Fruit fly (Drosophila melanogaster) whole organism, embryonic: Measurements from ENCODE around the gene Arp6.

ENCODE experiments used
- Adf1 ChIP-seq: fragments of 200-800 bp; sonication (Bioruptor generic); IDR thresholded peaks from 2 replicates; pipeline ENCODE4 v1.3.6; 2022; ENCODE audit warnings: missing biosample characterization, missing genetic modification characterization
- Asciz ChIP-seq: fragments of 200-800 bp; sonication (Bioruptor generic); optimal IDR thresholded peaks from 2 replicates; lab custom pipeline; 2017; ENCODE audit warnings: missing biosample characterization, mild to moderate bottlenecking, missing genetic modification characterization, missing genetic modification reagents
- Awh ChIP-seq: fragments of 200-800 bp; sonication (Bioruptor generic); IDR thresholded peaks from 2 replicates; pipeline ENCODE4, ENCODE4 v1.3.6; 2022; ENCODE audit warnings: missing biosample characterization, missing genetic modification characterization
- BtbVII ChIP-seq: fragments of 200-800 bp; sonication (Bioruptor generic); optimal IDR thresholded peaks from 3 replicates; lab custom pipeline; 2017; ENCODE audit warnings: missing biosample characterization, mild to moderate bottlenecking, missing genetic modification characterization
- CG10274 ChIP-seq: fragments of 200-800 bp; sonication (Bioruptor generic); optimal IDR thresholded peaks from 3 replicates; lab custom pipeline; 2017; ENCODE audit warnings: missing biosample characterization, mild to moderate bottlenecking, missing genetic modification characterization
- CG11398 ChIP-seq: fragments of 200-800 bp; sonication (Bioruptor generic); optimal IDR thresholded peaks from 2 replicates; lab custom pipeline; 2016; ENCODE audit warnings: missing biosample characterization, missing genetic modification characterization
- CG11456 ChIP-seq: fragments of 200-800 bp; sonication (Bioruptor generic); IDR thresholded peaks from 3 replicates; pipeline ENCODE4 v1.3.6; 2022; ENCODE audit warnings: missing biosample characterization, missing genetic modification characterization
- CG12236 ChIP-seq: fragments of 200-800 bp; sonication (Bioruptor generic); optimal IDR thresholded peaks from 2 replicates; lab custom pipeline; 2016; ENCODE audit warnings: missing biosample characterization, missing genetic modification characterization
- CG12391 ChIP-seq: fragments of 200-800 bp; sonication (Bioruptor generic); optimal IDR thresholded peaks from 3 replicates; lab custom pipeline; 2018; ENCODE audit warnings: missing biosample characterization, mild to moderate bottlenecking, missing genetic modification characterization, moderate library complexity
- CG12769 ChIP-seq: fragments of 200-800 bp; sonication (Bioruptor generic); optimal IDR thresholded peaks from 2 replicates; lab custom pipeline; 2019; ENCODE audit warnings: missing biosample characterization, mild to moderate bottlenecking, missing genetic modification characterization, moderate library complexity
- CG13424 ChIP-seq: fragments of 200-800 bp; sonication (Bioruptor generic); optimal IDR thresholded peaks from 2 replicates; lab custom pipeline; 2019; ENCODE audit warnings: missing biosample characterization, mild to moderate bottlenecking, missing genetic modification characterization, moderate library complexity
- CG14667 ChIP-seq: fragments of 200-800 bp; sonication (Bioruptor generic); IDR thresholded peaks from 2 replicates; pipeline ENCODE4 v1.3.6; 2022; ENCODE audit warnings: missing biosample characterization, missing genetic modification characterization
- CG1602 ChIP-seq: fragments of 200-800 bp; sonication (Bioruptor generic); optimal IDR thresholded peaks from 3 replicates; lab custom pipeline; 2016; ENCODE audit warnings: missing biosample characterization, missing genetic modification characterization
- CG17328 ChIP-seq: fragments of 200-800 bp; sonication (Bioruptor generic); IDR thresholded peaks from 2 replicates; pipeline ENCODE4 v1.3.6; 2022; ENCODE audit warnings: missing biosample characterization, missing genetic modification characterization
- CG34422 ChIP-seq: fragments of 200-800 bp; sonication (Bioruptor generic); IDR thresholded peaks from 3 replicates; pipeline ENCODE4 v1.3.6; 2022; ENCODE audit warnings: missing biosample characterization, missing genetic modification characterization
- CG3838 ChIP-seq: fragments of 200-800 bp; sonication (Bioruptor generic); optimal IDR thresholded peaks from 3 replicates; lab custom pipeline; 2016; ENCODE audit warnings: missing biosample characterization, missing genetic modification characterization
- CG4328 ChIP-seq: fragments of 200-800 bp; sonication (Bioruptor generic); optimal IDR thresholded peaks from 3 replicates; lab custom pipeline; 2017; ENCODE audit warnings: missing biosample characterization, missing genetic modification reagents, missing genetic modification characterization
- CG4854 ChIP-seq: fragments of 200-800 bp; sonication (Bioruptor generic); optimal IDR thresholded peaks from 2 replicates; lab custom pipeline; 2016; ENCODE audit warnings: missing biosample characterization, missing genetic modification characterization, inconsistent platforms
- CG6765 ChIP-seq: fragments of 200-800 bp; sonication (Bioruptor generic); optimal IDR thresholded peaks from 3 replicates; lab custom pipeline; 2017; ENCODE audit warnings: missing biosample characterization, mild to moderate bottlenecking, missing genetic modification characterization
- CG6854 ChIP-seq: fragments of 200-800 bp; sonication (Bioruptor generic); optimal IDR thresholded peaks from 3 replicates; lab custom pipeline; 2017; ENCODE audit warnings: missing biosample characterization, mild to moderate bottlenecking, missing genetic modification characterization
- CG7372 ChIP-seq: fragments of 200-800 bp; sonication (Bioruptor generic); IDR thresholded peaks from 2 replicates; pipeline ENCODE4 v1.3.6; 2022; ENCODE audit warnings: missing biosample characterization, missing genetic modification characterization
- CG7839 ChIP-seq: fragments of 200-800 bp; sonication (Bioruptor generic); optimal IDR thresholded peaks from 3 replicates; lab custom pipeline; 2018; ENCODE audit warnings: missing biosample characterization, mild to moderate bottlenecking, missing genetic modification characterization, moderate library complexity
- CG9215 ChIP-seq: fragments of 200-800 bp; sonication (Bioruptor generic); IDR thresholded peaks from 2 replicates; pipeline ENCODE4 v1.3.6; 2022; ENCODE audit warnings: missing biosample characterization, missing genetic modification characterization
- CG9437 ChIP-seq: fragments of 200-800 bp; sonication (Bioruptor generic); optimal IDR thresholded peaks from 2 replicates; lab custom pipeline; 2018; ENCODE audit warnings: missing biosample characterization, mild to moderate bottlenecking, missing genetic modification characterization
- CG9727 ChIP-seq: fragments of 200-800 bp; sonication (Bioruptor generic); optimal IDR thresholded peaks from 3 replicates; lab custom pipeline; 2017; ENCODE audit warnings: missing biosample characterization, mild to moderate bottlenecking, missing genetic modification characterization
- CG9817 ChIP-seq: fragments of 200-800 bp; sonication (Bioruptor generic); optimal IDR thresholded peaks from 2 replicates; lab custom pipeline; 2018; ENCODE audit warnings: missing biosample characterization, mild to moderate bottlenecking, missing genetic modification characterization, moderate library complexity
- Doc2 ChIP-seq: fragments of 200-800 bp; sonication (Bioruptor generic); IDR thresholded peaks from 2 replicates; pipeline ENCODE4 v1.3.6; 2022; ENCODE audit warnings: missing biosample characterization, missing genetic modification characterization
- Doc3 ChIP-seq: fragments of 200-800 bp; sonication (Bioruptor generic); IDR thresholded peaks from 3 replicates; pipeline ENCODE4 v1.3.6; 2022; ENCODE audit warnings: missing biosample characterization, missing genetic modification characterization; ENCODE audit not compliant: partially characterized antibody
- HHEX ChIP-seq: fragments of 200-800 bp; sonication (Bioruptor generic); optimal IDR thresholded peaks from 3 replicates; lab custom pipeline; 2017; ENCODE audit warnings: missing biosample characterization, mild to moderate bottlenecking, missing genetic modification characterization, missing genetic modification reagents
- Meics ChIP-seq: fragments of 200-800 bp; sonication (Bioruptor generic); optimal IDR thresholded peaks from 2 replicates; lab custom pipeline; 2017; ENCODE audit warnings: missing biosample characterization, mild to moderate bottlenecking, missing genetic modification characterization
- NC2β ChIP-seq: fragments of 200-800 bp; sonication (Bioruptor generic); optimal IDR thresholded peaks from 2 replicates; lab custom pipeline; 2016; ENCODE audit warnings: missing biosample characterization, missing genetic modification characterization
- Opbp ChIP-seq: fragments of 200-800 bp; sonication (Bioruptor generic); IDR thresholded peaks from 3 replicates; pipeline ENCODE4 v1.3.6; 2022; ENCODE audit warnings: missing biosample characterization, missing genetic modification characterization; ENCODE audit not compliant: partially characterized antibody
- YL-1 ChIP-seq: fragments of 200-800 bp; sonication (Bioruptor generic); optimal IDR thresholded peaks from 3 replicates; lab custom pipeline; 2017; ENCODE audit warnings: missing biosample characterization, mild to moderate bottlenecking, missing genetic modification characterization
- abd-A ChIP-seq: fragments of 200-800 bp; sonication (Bioruptor generic); optimal IDR thresholded peaks from 3 replicates; lab custom pipeline; 2019; ENCODE audit warnings: missing biosample characterization, mild to moderate bottlenecking, missing genetic modification characterization, moderate library complexity
- aop ChIP-seq: fragments of 200-800 bp; sonication (Bioruptor generic); IDR thresholded peaks from 2 replicates; pipeline ENCODE4 v1.3.6; 2022; ENCODE audit warnings: missing biosample characterization, missing genetic modification characterization
- ash1 ChIP-seq: fragments of 200-800 bp; sonication (Bioruptor generic); optimal IDR thresholded peaks from 2 replicates; lab custom pipeline; 2018; ENCODE audit warnings: missing biosample characterization, mild to moderate bottlenecking, missing genetic modification characterization
- crc ChIP-seq: fragments of 200-800 bp; sonication (Bioruptor generic); optimal IDR thresholded peaks from 2 replicates; lab custom pipeline; 2016; ENCODE audit warnings: missing biosample characterization, missing genetic modification characterization
- esg ChIP-seq: fragments of 200-800 bp; sonication (Bioruptor generic); conservative IDR thresholded peaks from 2 replicates; pipeline ENCODE4 v1.3.6; 2022; ENCODE audit warnings: missing biosample characterization, missing genetic modification characterization
- exex ChIP-seq: fragments of 200-800 bp; sonication (Bioruptor generic); optimal IDR thresholded peaks from 4 replicates; lab custom pipeline; 2018; ENCODE audit warnings: missing biosample characterization, mild to moderate bottlenecking, missing genetic modification characterization, moderate library complexity
- gsb ChIP-seq: fragments of 200-800 bp; sonication (Bioruptor generic); IDR thresholded peaks from 2 replicates; pipeline ENCODE4 v1.3.6; 2022; ENCODE audit warnings: missing biosample characterization, missing genetic modification characterization
- insv ChIP-seq, 2 experiments: fragments of 200-800 bp; sonication (Bioruptor generic); optimal IDR thresholded peaks; 3 replicates each; lab custom pipeline; 2016 to 2018; ENCODE audit warnings: missing biosample characterization in 2 of 2, missing genetic modification characterization in 2 of 2
- jing ChIP-seq: fragments of 200-800 bp; sonication (Bioruptor generic); optimal IDR thresholded peaks from 2 replicates; lab custom pipeline; 2018; ENCODE audit warnings: missing biosample characterization, mild to moderate bottlenecking, missing genetic modification characterization
- lola ChIP-seq, 3 experiments: fragments of >200 bp in 2 of 3; fragments of 200-800 bp in 1 of 3; sonication (Bioruptor generic) in 1 of 3; optimal IDR thresholded peaks; 2 replicates each; lab custom pipeline; 2017 to 2019; ENCODE audit warnings: missing biosample characterization in 3 of 3, missing genetic modification characterization in 3 of 3, mild to moderate bottlenecking in 1 of 3, moderate library complexity in 1 of 3
- mam ChIP-seq: fragments of 200-800 bp; sonication (Bioruptor generic); optimal IDR thresholded peaks from 3 replicates; lab custom pipeline; 2016; ENCODE audit warnings: missing biosample characterization, missing genetic modification characterization
- onecut ChIP-seq: fragments of 200-800 bp; sonication (Bioruptor generic); IDR thresholded peaks from 2 replicates; pipeline ENCODE4 v1.3.6; 2022; ENCODE audit warnings: missing biosample characterization, missing genetic modification characterization
- run ChIP-seq: fragments of 200-800 bp; sonication (Bioruptor generic); optimal IDR thresholded peaks from 3 replicates; lab custom pipeline; 2018; ENCODE audit warnings: missing biosample characterization, mild to moderate bottlenecking, missing genetic modification characterization
- slbo ChIP-seq: fragments of 200-800 bp; sonication (Bioruptor generic); IDR thresholded peaks from 2 replicates; pipeline ENCODE4 v1.3.6; 2022; ENCODE audit warnings: missing biosample characterization, missing genetic modification characterization
- slou ChIP-seq: fragments of 200-800 bp; sonication (Bioruptor generic); optimal IDR thresholded peaks from 3 replicates; lab custom pipeline; 2016; ENCODE audit warnings: missing biosample characterization, missing genetic modification characterization
- stwl ChIP-seq: fragments of 200-800 bp; sonication (Bioruptor generic); optimal IDR thresholded peaks from 3 replicates; lab custom pipeline; 2018; ENCODE audit warnings: missing biosample characterization, mild to moderate bottlenecking, missing genetic modification characterization, moderate library complexity
- tll ChIP-seq, 2 experiments: fragments of 200-800 bp in 1 of 2; fragments of >200 bp in 1 of 2; sonication (Bioruptor generic) in 1 of 2; optimal IDR thresholded peaks; 2 replicates each; lab custom pipeline; 2017 to 2019; ENCODE audit warnings: missing biosample characterization in 2 of 2, missing genetic modification characterization in 2 of 2, mild to moderate bottlenecking in 1 of 2, moderate library complexity in 1 of 2

Arp6 gene

DNA sequence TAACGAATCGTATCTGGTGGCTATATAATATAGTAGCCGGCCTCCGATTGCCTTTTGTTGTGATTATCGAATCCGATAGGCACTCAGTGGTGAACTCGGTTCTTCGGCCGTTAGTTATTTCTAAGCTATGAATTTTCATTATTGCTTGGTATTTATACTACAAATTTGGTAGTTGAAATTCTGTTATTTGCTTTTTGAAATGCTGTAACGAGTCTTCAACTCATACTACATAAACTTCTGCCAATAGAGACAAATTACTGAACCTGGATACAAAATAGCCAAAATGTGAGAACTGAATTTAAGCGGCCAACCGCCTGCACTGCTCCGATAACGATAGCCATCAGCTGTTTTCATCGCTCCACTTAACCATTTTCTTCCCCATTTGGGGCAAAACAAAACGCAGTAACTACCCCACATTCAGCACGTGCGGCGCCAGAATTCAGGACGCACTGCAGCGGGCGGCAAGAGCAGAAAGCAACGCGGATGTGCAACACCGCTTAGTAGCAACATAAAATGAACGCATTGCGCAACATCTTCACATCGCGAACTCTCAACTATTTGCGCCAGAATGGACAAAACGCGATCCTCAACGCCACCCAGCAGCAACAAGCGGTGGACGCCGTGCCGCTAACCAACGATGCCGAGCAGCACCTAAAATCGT is 2.1 kb upstream of the Arp6 start, which contains the start of the genes CG11679 and CG8206 (continued):
- TF ChIP-seq CG6765 (GFP tag; lab: Kevin White, UChicago) = no peak
- no peak for TF ChIP-seq slbo (GFP tag; lab: Robert Waterston, UW)
- peak; percentile 26 for TF ChIP-seq exex (tag; lab: Kevin White, UChicago)
- TF ChIP-seq CG9437 = no peak
- TF ChIP-seq ash1 (GFP tag; lab: Kevin White, UChicago) = no peak
- no peak for TF ChIP-seq aop
- TF ChIP-seq CG3838 = no peak
- no peak for TF ChIP-seq slou (GFP tag; lab: Kevin White, UChicago)
- TF ChIP-seq NC2β = no peak
- TF ChIP-seq CG34422 (GFP tag; lab: Robert Waterston, UW) = peak; percentile 55; the same call in 1 of the 3 replicates
- TF ChIP-seq Adf1 (GFP tag; lab: Robert Waterston, UW) = no peak
- no peak for TF ChIP-seq CG4854 (GFP tag; lab: Kevin White, UChicago)
- peak; percentile 20 for TF ChIP-seq CG9727 (GFP tag; lab: Kevin White, UChicago)
- no peak for TF ChIP-seq onecut (GFP tag; lab: Robert Waterston, UW)
- TF ChIP-seq BtbVII (GFP tag; lab: Kevin White, UChicago) = no peak
- no peak for TF ChIP-seq crc
- no peak for TF ChIP-seq CG12769 (tag; lab: Kevin White, UChicago)
- TF ChIP-seq YL-1 (GFP tag; lab: Kevin White, UChicago) = peak; percentile 42
- TF ChIP-seq jing (GFP tag; lab: Kevin White, UChicago) = no peak
- peak; percentile 55 for TF ChIP-seq CG9817
- no peak for TF ChIP-seq CG7372
- TF ChIP-seq stwl (tag; lab: Kevin White, UChicago) = peak; percentile 9
- no peak for TF ChIP-seq CG11398 (GFP tag; lab: Kevin White, UChicago)
- TF ChIP-seq Doc3 (GFP tag; lab: Robert Waterston, UW) = no peak
- TF ChIP-seq Meics = peak; percentile 43
- TF ChIP-seq Awh (GFP tag; lab: Robert Waterston, UW) = no peak
- no peak for TF ChIP-seq HHEX (GFP tag; lab: Kevin White, UChicago)
- no peak for TF ChIP-seq CG17328 (GFP tag; lab: Robert Waterston, UW)
- TF ChIP-seq CG14667 (GFP tag; lab: Robert Waterston, UW) = no peak
- no peak for TF ChIP-seq Doc2 (GFP tag; lab: Robert Waterston, UW)
- no peak for TF ChIP-seq Asciz (GFP tag; lab: Kevin White, UChicago)
- TF ChIP-seq esg (GFP tag; lab: Robert Waterston, UW) = no peak
- TF ChIP-seq abd-A (tag; lab: Kevin White, UChicago) = no peak
- TF ChIP-seq CG13424 (tag; lab: Kevin White, UChicago) = peak; percentile 56
- no peak for TF ChIP-seq CG11456 (GFP tag; lab: Robert Waterston, UW)
- no peak for TF ChIP-seq CG12236 (GFP tag; lab: Kevin White, UChicago)
- peak in 1 of 3 experiments; percentile 27 for TF ChIP-seq lola (GFP tag; optimal IDR thresholded peaks at IDR 0.05; lab: Kevin White, UChicago)
- no peak for TF ChIP-seq gsb (GFP tag; lab: Robert Waterston, UW)
- peak in 1 of 2 experiments; percentile 36 for TF ChIP-seq tll (GFP tag; optimal IDR thresholded peaks at IDR 0.05; lab: Kevin White, UChicago)
- TF ChIP-seq CG7839 (tag; lab: Kevin White, UChicago) = peak; percentile 49
- no peak for TF ChIP-seq Opbp
- TF ChIP-seq CG6854 (GFP tag; lab: Kevin White, UChicago) = no peak
- peak; percentile 44 for TF ChIP-seq CG12391 (tag; lab: Kevin White, UChicago)
- no peak for TF ChIP-seq CG10274 (GFP tag; lab: Kevin White, UChicago)
- TF ChIP-seq run (tag; lab: Kevin White, UChicago) = no peak
- no peak for TF ChIP-seq CG4328 (GFP tag; lab: Kevin White, UChicago)
- peak; percentile 56 for TF ChIP-seq CG9215 (GFP tag; lab: Robert Waterston, UW)
- TF ChIP-seq mam (GFP tag; lab: Kevin White, UChicago) = peak; percentile 66
- no peak for TF ChIP-seq CG1602 (GFP tag; lab: Kevin White, UChicago)
- peak in 1 of 2 experiments; percentile 33 for TF ChIP-seq insv (GFP tag; optimal IDR thresholded peaks at IDR 0.05; lab: Kevin White, UChicago)
